Fruit fly (Drosophila melanogaster) S2 (cell line): ENCODE data around the gene pygo.

ENCODE experiments used
- CG8478 ChIP-seq: fragments of >200 bp; optimal IDR thresholded peaks from 2 replicates; lab custom pipeline; 2018
- CTCF ChIP-seq, 2 experiments: fragments of >200 bp; optimal IDR thresholded peaks; 2 replicates each; lab custom pipeline; 2018

DNA sequence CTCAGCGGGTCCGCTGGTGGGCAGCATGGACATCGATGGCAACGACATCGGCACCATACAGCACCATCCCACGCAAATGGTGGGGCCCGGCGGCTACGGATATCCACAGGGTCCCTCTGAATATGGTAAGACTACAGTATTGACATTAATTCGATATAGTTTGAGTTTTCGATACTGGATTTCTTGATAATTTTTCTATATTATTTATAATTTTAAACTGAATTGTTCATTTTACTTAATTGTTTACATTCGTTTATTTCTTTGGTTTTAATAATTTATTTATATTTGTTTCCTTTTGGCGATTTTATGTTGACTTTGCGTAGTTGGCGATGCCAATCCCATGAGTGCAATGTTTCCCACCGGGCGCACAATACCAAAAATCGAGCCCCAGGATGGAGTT lies 32.1 kb upstream of the pygo start, which contains the start of gene CycG:
- TF ChIP-seq CG8478 (no peak), CTCF (optimal IDR thresholded peaks at IDR 0.05; lab: Kevin White, UChicago) (no peak)
